Fruit fly (Drosophila melanogaster): ENCODE measurements around the gene CG6040.

CG6040 gene

DNA sequence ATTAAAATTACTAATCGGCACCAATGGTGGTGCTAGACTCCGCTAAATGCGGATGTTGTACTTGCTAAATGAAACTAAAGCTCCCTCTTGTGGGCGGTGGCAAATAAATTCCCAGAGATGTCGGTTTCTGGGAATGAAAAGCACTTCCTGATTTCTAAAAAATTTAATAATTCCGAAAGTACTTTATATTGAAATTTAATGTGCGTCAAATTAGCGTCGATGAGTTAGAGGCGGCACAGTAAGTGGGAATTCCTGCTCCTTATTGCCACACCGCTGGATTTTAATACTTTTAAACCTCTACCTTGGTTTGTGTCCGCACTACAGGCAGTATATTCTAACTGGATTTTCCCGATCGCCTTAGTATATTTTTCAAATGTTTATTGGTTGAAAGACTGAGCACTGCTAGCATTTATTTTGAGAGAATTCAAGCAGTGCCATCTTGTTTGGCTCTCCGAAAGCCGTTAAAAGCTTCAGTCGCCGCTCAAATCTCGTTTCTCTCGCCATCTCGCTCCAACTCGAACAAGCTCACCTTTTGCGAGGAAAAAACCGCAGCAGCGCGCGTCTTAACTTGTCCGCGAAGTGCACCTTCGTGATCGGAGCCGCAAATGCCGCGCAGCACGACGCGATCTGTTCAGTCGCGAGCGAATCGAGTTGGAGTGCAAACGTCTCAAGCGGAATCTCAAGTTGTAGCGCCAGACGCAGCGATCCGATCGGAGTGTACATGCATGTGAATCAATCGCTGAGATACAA lies at the start of gene CG6040:
Gene CG6040 (plus strand): TSS at position 663 of the 750 bp plus-strand sequence.
- TF ChIP-seq CG10631 (GFP tag; optimal IDR thresholded peaks at IDR 0.05) = no peak
- peak; percentile 30 for TF ChIP-seq Met (GFP tag; optimal IDR thresholded peaks at IDR 0.05)
- peak; percentile 1 for TF ChIP-seq pdm3 (GFP tag; optimal IDR thresholded peaks at IDR 0.05)
- TF ChIP-seq CG1621 (tag; optimal IDR thresholded peaks at IDR 0.05) = peak; percentile 41
- TF ChIP-seq esn (GFP tag; optimal IDR thresholded peaks at IDR 0.05) = peak; percentile 9
- peak; percentile 56 for TF ChIP-seq CG9139 (GFP tag; optimal IDR thresholded peaks at IDR 0.05)
- TF ChIP-seq spab (GFP tag; optimal IDR thresholded peaks at IDR 0.05) = no peak
- no peak for TF ChIP-seq salr (GFP tag; optimal IDR thresholded peaks at IDR 0.05)
- no peak for TF ChIP-seq fd85E (GFP tag; optimal IDR thresholded peaks at IDR 0.05)
- peak; percentile 14 for TF ChIP-seq achi (GFP tag; optimal IDR thresholded peaks at IDR 0.05)
- peak; percentile 22 for TF ChIP-seq Hr4 (GFP tag; optimal IDR thresholded peaks at IDR 0.05)
- no peak for TF ChIP-seq CG34406 (GFP tag; optimal IDR thresholded peaks at IDR 0.05)
- no peak for TF ChIP-seq Smox (GFP tag; optimal IDR thresholded peaks at IDR 0.05)
- no peak for TF ChIP-seq Gug (GFP tag; IDR thresholded peaks at IDR 0.05)
- TF ChIP-seq CG6854 (GFP tag; optimal IDR thresholded peaks at IDR 0.05) = peak; percentile 85
- TF ChIP-seq CG3032 (tag; optimal IDR thresholded peaks at IDR 0.05) = no peak
- TF ChIP-seq CG11294 (GFP tag; IDR thresholded peaks at IDR 0.05) = no peak
- TF ChIP-seq CG3919 (GFP tag; optimal IDR thresholded peaks at IDR 0.05) = peak; percentile 38
- peak; percentile 59 for TF ChIP-seq net (GFP tag; optimal IDR thresholded peaks at IDR 0.05)
- TF ChIP-seq CG7368 (GFP tag; optimal IDR thresholded peaks at IDR 0.05) = peak; percentile 30
- peak; percentile 58 for TF ChIP-seq CG6276 (GFP tag; optimal IDR thresholded peaks at IDR 0.05)
- peak; percentile 13 for TF ChIP-seq topi (GFP tag; optimal IDR thresholded peaks at IDR 0.05)
- TF ChIP-seq Hr39 (GFP tag; optimal IDR thresholded peaks at IDR 0.05) = peak; percentile 46
- TF ChIP-seq CG11902 (GFP tag; optimal IDR thresholded peaks at IDR 0.05) = no peak
- no peak for TF ChIP-seq Blimp-1 (GFP tag; optimal IDR thresholded peaks at IDR 0.05)
- peak; percentile 30 for TF ChIP-seq CG16779 (tag; optimal IDR thresholded peaks at IDR 0.05)
- TF ChIP-seq eg (GFP tag; IDR thresholded peaks at IDR 0.05) = peak; percentile 62; the same call in 2 of the 3 replicates
- no peak for TF ChIP-seq CG8632 (GFP tag; optimal IDR thresholded peaks at IDR 0.05)
- TF ChIP-seq ss (GFP tag; optimal IDR thresholded peaks at IDR 0.05) = peak; percentile 26 to 82
- TF ChIP-seq Eip78C (GFP tag) = peak; percentile 79
- TF ChIP-seq fkh (GFP tag; optimal IDR thresholded peaks at IDR 0.05) = no peak
- TF ChIP-seq Hr38 (GFP tag; optimal IDR thresholded peaks at IDR 0.05) = no peak
- TF ChIP-seq svp (GFP tag) = peak; percentile 30
- peak; percentile 46 for TF ChIP-seq CG31627 (GFP tag; optimal IDR thresholded peaks at IDR 0.05)
- TF ChIP-seq CG15336 (GFP tag; IDR thresholded peaks at IDR 0.05) = peak; percentile 66; the same call in 1 of the 2 replicates
- peak; percentile 29 for TF ChIP-seq acj6 (GFP tag; optimal IDR thresholded peaks at IDR 0.05)
- peak; percentile 5 for TF ChIP-seq vri (GFP tag; optimal IDR thresholded peaks at IDR 0.05)
- TF ChIP-seq CG10669 (GFP tag; optimal IDR thresholded peaks at IDR 0.05) = no peak
- TF ChIP-seq lz (GFP tag; optimal IDR thresholded peaks at IDR 0.05) = peak; percentile 5
- TF ChIP-seq CG8119 (GFP tag; IDR thresholded peaks at IDR 0.05) = no peak; the same call in 2 of the 3 replicates
- TF ChIP-seq Eip93F (GFP tag; optimal IDR thresholded peaks at IDR 0.05) = no peak
- no peak for TF ChIP-seq Sox102F (GFP tag; optimal IDR thresholded peaks at IDR 0.05)
- no peak for TF ChIP-seq Lpt (GFP tag; optimal IDR thresholded peaks at IDR 0.05)
- TF ChIP-seq CG11762 (GFP tag; optimal IDR thresholded peaks at IDR 0.05; ENCODE audit: insufficient read depth) = no peak
- peak; percentile 4 for TF ChIP-seq OdsH (GFP tag; optimal IDR thresholded peaks at IDR 0.05)
- TF ChIP-seq CG4318 (GFP tag; optimal IDR thresholded peaks at IDR 0.05) = no peak
- peak; percentile 93 for TF ChIP-seq dsx (GFP tag; optimal IDR thresholded peaks at IDR 0.05; ENCODE audit: poor library complexity, severe bottlenecking)
- TF ChIP-seq CG8319 (GFP tag; optimal IDR thresholded peaks at IDR 0.05) = no peak
- no peak for TF ChIP-seq dac (GFP tag; optimal IDR thresholded peaks at IDR 0.05)
- TF ChIP-seq CG32006 (GFP tag; optimal IDR thresholded peaks at IDR 0.05) = no peak
- TF ChIP-seq Sox15 (GFP tag; optimal IDR thresholded peaks at IDR 0.05) = no peak

All from whole organism, prepupa.